Worm (Caenorhabditis elegans): Measurements from ENCODE around the gene K07E3.1.

The K07E3.1 gene

DNA sequence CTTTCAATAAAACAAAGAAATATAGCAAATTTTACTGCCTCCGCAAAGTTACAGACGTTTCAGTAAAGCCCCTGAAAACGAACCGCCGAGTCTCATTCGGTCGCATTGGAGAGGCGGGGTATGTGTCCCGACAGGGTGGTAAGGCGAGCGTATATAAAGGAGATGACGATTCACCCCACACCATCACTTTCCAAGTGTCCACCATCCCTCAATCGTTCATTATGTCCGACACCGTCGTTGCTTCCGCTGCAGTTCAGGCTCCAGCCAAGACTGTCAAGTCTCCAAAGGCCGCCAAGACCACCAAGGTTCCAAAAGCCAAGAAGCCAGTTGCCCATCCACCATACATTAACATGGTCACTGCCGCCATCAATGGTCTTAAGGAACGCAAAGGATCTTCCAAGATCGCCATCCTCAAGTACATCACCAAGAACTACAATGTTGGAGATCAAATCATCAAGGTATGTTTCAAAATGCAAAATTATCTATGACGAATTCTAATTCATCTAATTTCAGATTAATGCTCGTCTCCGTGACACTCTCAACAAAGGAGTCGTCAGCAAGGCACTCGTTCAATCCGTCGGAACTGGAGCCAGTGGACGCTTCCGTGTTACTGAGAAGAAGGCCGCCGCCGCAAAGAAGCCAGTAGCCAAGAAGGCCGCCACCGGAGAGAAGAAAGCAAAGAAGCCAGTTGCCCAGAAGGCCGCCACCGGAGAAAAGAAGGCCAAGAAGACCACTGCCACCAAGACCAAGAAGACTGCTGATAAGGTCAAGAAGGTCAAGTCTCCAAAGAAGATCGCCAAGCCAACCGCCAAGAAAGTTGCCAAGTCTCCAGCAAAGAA is 49.0 kb downstream of the K07E3.1 start, which contains the start of gene hil-3 (continued):
- TF ChIP-seq alr-1 (tag; optimal IDR thresholded peaks at IDR 0.05; ENCODE audit: borderline replicate concordance): no peak

DNA sequence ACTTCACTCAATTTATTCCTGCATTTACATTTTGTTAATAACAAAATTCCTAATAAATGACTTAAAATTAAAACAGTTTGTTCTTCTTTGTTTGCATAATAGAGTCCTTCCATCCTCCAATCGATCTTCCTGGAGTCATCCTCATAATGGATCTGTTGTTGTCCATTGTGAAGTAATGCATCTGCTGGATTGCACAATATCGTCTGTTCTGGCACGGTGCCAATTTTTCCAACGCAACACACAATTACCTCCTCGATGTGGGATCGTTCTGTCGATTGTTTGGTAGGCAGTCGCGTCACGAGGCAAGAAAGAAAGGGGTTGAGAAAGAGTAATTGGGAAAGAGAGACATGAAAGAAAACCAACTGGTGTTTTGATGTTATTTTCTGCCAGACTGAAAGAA is 49.8 kb downstream of the K07E3.1 start:
- no peak for TF ChIP-seq hlh-17 (GFP tag; optimal IDR thresholded peaks at IDR 0.05; ENCODE audit: borderline replicate concordance)
- no peak for TF ChIP-seq ztf-4 (tag; optimal IDR thresholded peaks at IDR 0.05)
- no peak for TF ChIP-seq vab-15 (tag; optimal IDR thresholded peaks at IDR 0.05)
- TF ChIP-seq pax-3 (tag; optimal IDR thresholded peaks at IDR 0.05): no peak
- peak; percentile 13 for TF ChIP-seq xbp-1 (tag; optimal IDR thresholded peaks at IDR 0.05)
- TF ChIP-seq C16A3.4 (tag; optimal IDR thresholded peaks at IDR 0.05): peak; percentile 54
- no peak for TF ChIP-seq F16B12.6 (tag; optimal IDR thresholded peaks at IDR 0.05)
- TF ChIP-seq nhr-20 (tag; optimal IDR thresholded peaks at IDR 0.05): peak; percentile 28
- TF ChIP-seq efl-1 (optimal IDR thresholded peaks at IDR 0.05): peak; percentile 6 to 23
- no peak for TF ChIP-seq efl-1 (GFP tag; optimal IDR thresholded peaks at IDR 0.05 in 1 of 2)
- peak; percentile 53 for TF ChIP-seq swsn-7 (tag; optimal IDR thresholded peaks at IDR 0.05)
- no peak for TF ChIP-seq hpl-2 (GFP tag; optimal IDR thresholded peaks at IDR 0.05)
- TF ChIP-seq ceh-8 (GFP tag; optimal IDR thresholded peaks at IDR 0.05): no peak
- TF ChIP-seq sptf-1 (tag; optimal IDR thresholded peaks at IDR 0.05): no peak
- peak; percentile 50 for TF ChIP-seq lin-14 (GFP tag; optimal IDR thresholded peaks at IDR 0.05)
- no peak for TF ChIP-seq nhr-47 (tag; optimal IDR thresholded peaks at IDR 0.05)
- no peak for TF ChIP-seq jun-1 (tag; optimal IDR thresholded peaks at IDR 0.05)
- TF ChIP-seq unc-98 (GFP tag; IDR thresholded peaks at IDR 0.05): no peak
- TF ChIP-seq C04F5.9 (tag; optimal IDR thresholded peaks at IDR 0.05): no peak
- TF ChIP-seq fkh-4 (tag; optimal IDR thresholded peaks at IDR 0.05; ENCODE audit: borderline replicate concordance): no peak
- TF ChIP-seq lin-13 (GFP tag; optimal IDR thresholded peaks at IDR 0.05): no peak
- no peak for TF ChIP-seq C34B4.2 (tag; optimal IDR thresholded peaks at IDR 0.05)
- TF ChIP-seq egl-27 (tag; optimal IDR thresholded peaks at IDR 0.05): no peak
- TF ChIP-seq ceh-63 (GFP tag; optimal IDR thresholded peaks at IDR 0.05): no peak
- TF ChIP-seq tbx-2 (tag; optimal IDR thresholded peaks at IDR 0.05): peak; percentile 29
- no peak for TF ChIP-seq ets-5 (GFP tag; IDR thresholded peaks at IDR 0.05)
- TF ChIP-seq blmp-1 (tag; optimal IDR thresholded peaks at IDR 0.05): peak; percentile 65
- no peak for TF ChIP-seq nhr-19 (GFP tag; conservative IDR thresholded peaks at IDR 0.05)
- no peak for TF ChIP-seq nhr-28 (tag; optimal IDR thresholded peaks at IDR 0.05)
- TF ChIP-seq dpl-1 (GFP tag; optimal IDR thresholded peaks at IDR 0.05): peak in 2 of 3 experiments; percentile 9 to 26
- TF ChIP-seq isw-1 (GFP tag; IDR thresholded peaks at IDR 0.05): no peak
- TF ChIP-seq unc-30 (tag; optimal IDR thresholded peaks at IDR 0.05): no peak
- no peak for TF ChIP-seq lir-3 (tag; optimal IDR thresholded peaks at IDR 0.05; ENCODE audit: poor library complexity)
- peak; percentile 55 for TF ChIP-seq unc-86 (tag; optimal IDR thresholded peaks at IDR 0.05)
- TF ChIP-seq efl-3 (GFP tag; optimal IDR thresholded peaks at IDR 0.05): no peak
- peak; percentile 56 for TF ChIP-seq nhr-71 (tag; optimal IDR thresholded peaks at IDR 0.05)
- no peak for TF ChIP-seq hlh-4 (tag; optimal IDR thresholded peaks at IDR 0.05)
- no peak for TF ChIP-seq dsc-1 (tag; optimal IDR thresholded peaks at IDR 0.05)
- TF ChIP-seq elt-2 (tag; optimal IDR thresholded peaks at IDR 0.05): no peak
- TF ChIP-seq pqm-1 (tag; optimal IDR thresholded peaks at IDR 0.05): no peak
- TF ChIP-seq ceh-88 (GFP tag; IDR thresholded peaks at IDR 0.05): no peak
- no peak for TF ChIP-seq alr-1 (tag; optimal IDR thresholded peaks at IDR 0.05; ENCODE audit: borderline replicate concordance)
- TF ChIP-seq ztf-11 (tag; optimal IDR thresholded peaks at IDR 0.05): peak in 1 of 2 experiments; percentile 69
- TF ChIP-seq mep-1 (tag; optimal IDR thresholded peaks at IDR 0.05): peak; percentile 72
- no peak for TF ChIP-seq fkh-8 (tag; optimal IDR thresholded peaks at IDR 0.05)
- TF ChIP-seq nhr-11 (tag; optimal IDR thresholded peaks at IDR 0.05): no peak
- TF ChIP-seq ama-1 (optimal IDR thresholded peaks at IDR 0.05): peak; percentile 77
- no peak for TF ChIP-seq ces-1 (GFP tag; optimal IDR thresholded peaks at IDR 0.05)
- TF ChIP-seq egl-13 (tag; optimal IDR thresholded peaks at IDR 0.05): no peak
